Worm (Caenorhabditis elegans): ENCODE measurements around the gene T26A5.6.

- no peak for TF ChIP-seq flt-1 (GFP tag; IDR thresholded peaks at IDR 0.05)
- no peak for TF ChIP-seq tab-1 (GFP tag; IDR thresholded peaks at IDR 0.05)
- no peak for TF ChIP-seq cog-1 (tag; optimal IDR thresholded peaks at IDR 0.05)
- no peak for TF ChIP-seq klf-2 (GFP tag; conservative IDR thresholded peaks at IDR 0.05)
- TF ChIP-seq ref-1 (GFP tag; conservative IDR thresholded peaks at IDR 0.05), result no peak
- TF ChIP-seq T22C8.4 (GFP tag; IDR thresholded peaks at IDR 0.05), result no peak
- TF ChIP-seq med-1 (GFP tag; optimal IDR thresholded peaks at IDR 0.05; ENCODE audit: insufficient read depth), result no peak
- TF ChIP-seq ztf-29 (GFP tag; IDR thresholded peaks at IDR 0.05), result no peak
Observed at ce11 chrIII:6492807-6493206, 42.3 kb upstream of the T26A5.6 start, which contains the start of gene srb-11.

Data from whole organism, midembryonic.